Worm (Caenorhabditis elegans): ENCODE results near the gene F12A10.8.
"Not testable (repeated sequence)": the region's sequence is repeated elsewhere in the genome, so short reads cannot be mapped to it uniquely, and the experiment has no call there.

DNA sequence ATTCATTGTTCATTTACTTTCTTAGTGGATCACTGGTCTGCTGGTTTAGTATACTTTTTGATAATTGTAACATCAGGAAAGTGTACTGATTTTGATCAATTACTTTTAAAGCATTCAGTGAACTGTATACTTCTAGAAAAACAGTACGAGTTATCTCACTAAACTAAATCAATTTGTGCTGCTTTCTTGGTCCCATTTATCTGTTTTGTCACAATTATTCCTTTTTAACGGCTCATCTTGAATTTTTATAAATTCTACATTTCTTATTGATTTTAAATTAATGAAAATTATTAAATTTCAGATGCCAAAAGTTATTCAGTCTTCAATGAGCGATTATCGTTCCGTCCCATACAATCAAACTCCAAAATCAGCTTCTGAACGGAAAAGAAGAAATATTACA, 34.1 kb upstream of the F12A10.8 start, which contains the start of gene hlh-25:
- TF ChIP-seq ztf-23 (GFP tag; IDR thresholded peaks at IDR 0.05); klf-2 (GFP tag; conservative IDR thresholded peaks at IDR 0.05); T22C8.4 (GFP tag; IDR thresholded peaks at IDR 0.05); cog-1 (tag; optimal IDR thresholded peaks at IDR 0.05); med-1 (GFP tag; optimal IDR thresholded peaks at IDR 0.05; ENCODE audit: insufficient read depth); flt-1 (GFP tag; IDR thresholded peaks at IDR 0.05); ref-1 (GFP tag; conservative IDR thresholded peaks at IDR 0.05); tab-1 (GFP tag; IDR thresholded peaks at IDR 0.05): not testable (repeated sequence)

Measured in whole organism, midembryonic.